Fruit fly (Drosophila melanogaster): Measurements from ENCODE around the gene CG31606.

Gene CG31606

DNA sequence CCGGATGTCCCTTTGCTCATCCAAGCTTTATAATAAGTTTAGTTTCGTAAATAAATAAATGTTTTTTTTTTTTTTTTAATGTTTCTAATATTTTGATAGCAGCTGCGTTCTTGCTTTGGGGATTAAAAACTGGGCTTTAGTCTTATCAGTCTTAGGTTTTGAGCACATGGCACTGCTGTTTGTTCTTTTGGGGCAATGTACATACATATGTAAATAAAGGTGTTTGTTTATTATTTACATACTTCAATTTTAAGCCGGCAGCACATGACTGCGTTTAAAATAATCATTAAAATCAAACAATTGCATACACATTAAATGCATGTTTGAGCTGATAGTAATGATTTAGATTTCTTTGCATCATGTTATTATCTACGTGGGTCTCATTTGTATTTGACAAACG lies 16.8 kb downstream of the CG31606 start (continued):
- TF ChIP-seq gce (GFP tag; IDR thresholded peaks at IDR 0.05) (peak; percentile 76; the same call in 2 of the 3 replicates), CG13424 (tag; optimal IDR thresholded peaks at IDR 0.05) (peak; percentile 69), CG4820 (GFP tag; optimal IDR thresholded peaks at IDR 0.05) (peak; percentile 71), zen2 (GFP tag; IDR thresholded peaks at IDR 0.05; ENCODE audit: partially characterized antibody) (no peak), ftz-f1 (GFP tag; optimal IDR thresholded peaks at IDR 0.05) (no peak), Camta (GFP tag; optimal IDR thresholded peaks at IDR 0.05) (peak; percentile 78), lola (GFP tag; optimal IDR thresholded peaks at IDR 0.05) (peak in 1 of 3 experiments; percentile 78), CG12299 (tag; optimal IDR thresholded peaks at IDR 0.05) (peak; percentile 76), chif (GFP tag; optimal IDR thresholded peaks at IDR 0.05) (peak; percentile 71 to 79), Side (GFP tag; optimal IDR thresholded peaks at IDR 0.05) (peak; percentile 62), BtbVII (GFP tag; optimal IDR thresholded peaks at IDR 0.05) (peak; percentile 85), CG1233 (GFP tag; optimal IDR thresholded peaks at IDR 0.05) (peak; percentile 90), Aef1 (GFP tag; IDR thresholded peaks at IDR 0.05) (no peak), Hey (tag; optimal IDR thresholded peaks at IDR 0.05) (peak; percentile 34), CG9437 (GFP tag; optimal IDR thresholded peaks at IDR 0.05) (peak; percentile 11), CG17186 (GFP tag; optimal IDR thresholded peaks at IDR 0.05) (peak; percentile 48), org-1 (GFP tag; optimal IDR thresholded peaks at IDR 0.05) (peak; percentile 82), sqz (GFP tag; optimal IDR thresholded peaks at IDR 0.05) (peak; percentile 84), Myb (GFP tag; optimal IDR thresholded peaks at IDR 0.05) (no peak), pzg (GFP tag; optimal IDR thresholded peaks at IDR 0.05) (no peak), CG7357 (GFP tag; IDR thresholded peaks at IDR 0.05) (no peak), hth (optimal IDR thresholded peaks at IDR 0.05) (no peak), amos (GFP tag; IDR thresholded peaks at IDR 0.05; ENCODE audit: partially characterized antibody) (no peak), Ada2b (GFP tag; IDR thresholded peaks at IDR 0.05) (no peak), danr (GFP tag; IDR thresholded peaks at IDR 0.05) (no peak; the same call in 1 of the 2 replicates), lab (GFP tag; optimal IDR thresholded peaks at IDR 0.05) (peak; percentile 88), caup (GFP tag; optimal IDR thresholded peaks at IDR 0.05; ENCODE audit: severe bottlenecking) (peak; percentile 79), pros (GFP tag; optimal IDR thresholded peaks at IDR 0.05) (no peak), Hr78 (GFP tag; optimal IDR thresholded peaks at IDR 0.05) (no peak), tgo (GFP tag; IDR thresholded peaks at IDR 0.05) (peak; percentile 18; the same call in 1 of the 3 replicates), CG15269 (tag; optimal IDR thresholded peaks at IDR 0.05) (peak; percentile 65), CG2116 (GFP tag; optimal IDR thresholded peaks at IDR 0.05) (peak; percentile 59), ase (GFP tag; IDR thresholded peaks at IDR 0.05) (peak; percentile 24; the same call in 2 of the 3 replicates), odd (GFP tag; optimal IDR thresholded peaks at IDR 0.05) (peak; percentile 78), hbn (GFP tag; IDR thresholded peaks at IDR 0.05; ENCODE audit: partially characterized antibody) (no peak), pfk (GFP tag; optimal IDR thresholded peaks at IDR 0.05) (peak; percentile 68), bsh (GFP tag; optimal IDR thresholded peaks at IDR 0.05) (peak in 1 of 2 experiments; percentile 90), mirr (GFP tag; optimal IDR thresholded peaks at IDR 0.05) (peak; percentile 39), btn (GFP tag; optimal IDR thresholded peaks at IDR 0.05) (peak; percentile 51), Nf-YA (GFP tag; IDR thresholded peaks at IDR 0.05) (peak; percentile 59), CG14710 (tag; optimal IDR thresholded peaks at IDR 0.05) (peak; percentile 88), CG17385 (GFP tag; optimal IDR thresholded peaks at IDR 0.05) (peak; percentile 72), CG10462 (GFP tag; optimal IDR thresholded peaks at IDR 0.05) (peak; percentile 81), repo (GFP tag; optimal IDR thresholded peaks at IDR 0.05) (no peak), ab (GFP tag; optimal IDR thresholded peaks at IDR 0.05) (no peak), Abd-B (GFP tag; optimal IDR thresholded peaks at IDR 0.05) (no peak), dati (GFP tag; IDR thresholded peaks at IDR 0.05) (no peak), CG4282 (GFP tag; optimal IDR thresholded peaks at IDR 0.05) (peak; percentile 2), CG4360 (GFP tag; IDR thresholded peaks at IDR 0.05) (peak; percentile 69), Dp (GFP tag; optimal IDR thresholded peaks at IDR 0.05) (no peak)

All from whole organism, embryonic.